Worm (Caenorhabditis elegans) whole organism, L4 larva: Measurements from ENCODE around the gene R107.5.

ENCODE experiments used
- R02D3.7 ChIP-seq: fragments of 150-350 bp; sonication (generic microtip); optimal IDR thresholded peaks from 3 replicates; lab custom pipeline; 2014; ENCODE audit warnings: missing biosample characterization, missing genetic modification characterization
- ZK546.5 ChIP-seq, 2 experiments: sonication (generic microtip); optimal IDR thresholded peaks; 2 replicates each; lab custom pipeline; 2017; ENCODE audit warnings: missing biosample characterization in 2 of 2, missing genetic modification characterization in 2 of 2
- aly-2 ChIP-seq: sonication (generic microtip); optimal IDR thresholded peaks from 2 replicates; lab custom pipeline; 2018; ENCODE audit warnings: missing biosample characterization, missing genetic modification characterization
- ceh-62 ChIP-seq: sonication (generic microtip); optimal IDR thresholded peaks from 2 replicates; lab custom pipeline; 2017; ENCODE audit warnings: missing biosample characterization, missing genetic modification characterization
- egl-27 ChIP-seq: sonication (generic microtip); optimal IDR thresholded peaks from 3 replicates; lab custom pipeline; 2017; ENCODE audit warnings: missing biosample characterization, missing genetic modification reagents, missing genetic modification characterization
- hlh-11 ChIP-seq: fragments of 200-800 bp; sonication (Bioruptor generic); optimal IDR thresholded peaks from 2 replicates; lab custom pipeline; 2018; ENCODE audit warnings: mild to moderate bottlenecking, missing genetic modification characterization, missing compliant biosample characterization
- madf-9 ChIP-seq: fragments of 200-800 bp; sonication (Bioruptor generic); conservative IDR thresholded peaks from 2 replicates; pipeline ENCODE4 v1.3.6; 2022; ENCODE audit warnings: missing genetic modification reagents, missing genetic modification characterization, missing compliant biosample characterization
- nhr-102 ChIP-seq: sonication (generic microtip); optimal IDR thresholded peaks from 2 replicates; lab custom pipeline; 2016; ENCODE audit warnings: mild to moderate bottlenecking, missing genetic modification characterization, moderate library complexity, missing compliant biosample characterization
- snpc-4 ChIP-seq: fragments of 150-350 bp; optimal IDR thresholded peaks from 2 replicates; lab custom pipeline; 2014; ENCODE audit warnings: missing biosample characterization, missing genetic modification characterization

- TF ChIP-seq nhr-102 (no peak), snpc-4 (no peak), egl-27 (tag; lab: Kevin White, UChicago) (no peak), ZK546.5 (tag; optimal IDR thresholded peaks at IDR 0.05; lab: Kevin White, UChicago) (no peak), R02D3.7 (tag; lab: Kevin White, UChicago) (no peak), ceh-62 (tag; lab: Kevin White, UChicago) (no peak), madf-9 (GFP tag; lab: Robert Waterston, UW) (no peak), hlh-11 (tag; lab: Kevin White, UChicago) (peak; percentile 52), aly-2 (no peak)
Measured at ce11 chrIII:9083118-9083517, 29.5 kb upstream of the R107.5 start.
